Fruit fly (Drosophila melanogaster): ENCODE measurements around the gene toc.
A peak's percentile ranks its signal among the peaks of the same experiment; 100 is the strongest.

Gene toc

dm6 chr2L:3039774-3040173 is 104.8 kb downstream of the toc start, which contains the start of the genes cnir and CG17221 (continued):
- TF ChIP-seq CG12104 (GFP tag; optimal IDR thresholded peaks at IDR 0.05) (peak; percentile 39), jumu (GFP tag; optimal IDR thresholded peaks at IDR 0.05) (peak; percentile 65), tgo (GFP tag; IDR thresholded peaks at IDR 0.05) (no peak), CG3281 (GFP tag; optimal IDR thresholded peaks at IDR 0.05) (peak; percentile 68), Meics (GFP tag; optimal IDR thresholded peaks at IDR 0.05) (peak; percentile 88), her (GFP tag; optimal IDR thresholded peaks at IDR 0.05) (peak; percentile 66), dmrt99B (tag; optimal IDR thresholded peaks at IDR 0.05) (peak; percentile 51), CG1024 (GFP tag; IDR thresholded peaks at IDR 0.05) (no peak), CG18262 (tag; optimal IDR thresholded peaks at IDR 0.05) (peak; percentile 55), stc (GFP tag; IDR thresholded peaks at IDR 0.05) (no peak), NC2β (GFP tag; optimal IDR thresholded peaks at IDR 0.05) (peak; percentile 74), Aef1 (GFP tag; IDR thresholded peaks at IDR 0.05) (peak; percentile 43; the same call in 2 of the 3 replicates), maf-S (GFP tag; optimal IDR thresholded peaks at IDR 0.05) (peak; percentile 66), CG11398 (GFP tag; optimal IDR thresholded peaks at IDR 0.05) (peak; percentile 38), ab (GFP tag; optimal IDR thresholded peaks at IDR 0.05) (no peak), crp (GFP tag; optimal IDR thresholded peaks at IDR 0.05) (peak; percentile 61 to 90), dm (GFP tag; optimal IDR thresholded peaks at IDR 0.05) (peak; percentile 43), Hey (tag; optimal IDR thresholded peaks at IDR 0.05) (no peak), CG14441 (GFP tag; IDR thresholded peaks at IDR 0.05) (0 out of 2 replicates have a peak, but pooled peaks have one; percentile 21), CG7357 (GFP tag; IDR thresholded peaks at IDR 0.05) (no peak), CG13123 (GFP tag; optimal IDR thresholded peaks at IDR 0.05) (peak; percentile 40), CG8290 (GFP tag; optimal IDR thresholded peaks at IDR 0.05) (peak; percentile 16), CG8290 (tag; optimal IDR thresholded peaks at IDR 0.05) (peak in 1 of 2 experiments; percentile 63), Blimp-1 (GFP tag; optimal IDR thresholded peaks at IDR 0.05) (peak; percentile 46), sug (tag; optimal IDR thresholded peaks at IDR 0.05) (peak; percentile 78), bab2 (GFP tag; optimal IDR thresholded peaks at IDR 0.05) (peak; percentile 70), CG6765 (GFP tag; optimal IDR thresholded peaks at IDR 0.05) (no peak), CG11247 (GFP tag; IDR thresholded peaks at IDR 0.05) (no peak), CHES-1-like (GFP tag; optimal IDR thresholded peaks at IDR 0.05) (peak; percentile 79), D19A (tag; optimal IDR thresholded peaks at IDR 0.05) (peak; percentile 37), CG11085 (GFP tag; IDR thresholded peaks at IDR 0.05) (0 out of 2 replicates have a peak, but pooled peaks have one; percentile 9), toy (GFP tag; IDR thresholded peaks at IDR 0.05) (no peak), CG11723 (GFP tag; optimal IDR thresholded peaks at IDR 0.05) (peak; percentile 34), da (GFP tag; optimal IDR thresholded peaks at IDR 0.05) (peak; percentile 6), Bgb (GFP tag; IDR thresholded peaks at IDR 0.05; ENCODE audit: partially characterized antibody) (peak; percentile 38; the same call in 1 of the 2 replicates), zen2 (GFP tag; IDR thresholded peaks at IDR 0.05; ENCODE audit: partially characterized antibody) (no peak; the same call in 2 of the 3 replicates), ase (GFP tag; IDR thresholded peaks at IDR 0.05) (no peak; the same call in 2 of the 3 replicates), Nf-YA (GFP tag; IDR thresholded peaks at IDR 0.05) (no peak), sima (GFP tag; optimal IDR thresholded peaks at IDR 0.05) (no peak), al (GFP tag; IDR thresholded peaks at IDR 0.05) (no peak), CG13894 (tag; optimal IDR thresholded peaks at IDR 0.05) (peak; percentile 66), MESR4 (GFP tag; optimal IDR thresholded peaks at IDR 0.05) (peak; percentile 16), Chrac-16 (GFP tag; optimal IDR thresholded peaks at IDR 0.05) (peak; percentile 63), Camta (GFP tag; optimal IDR thresholded peaks at IDR 0.05) (peak; percentile 60), CG4424 (GFP tag; optimal IDR thresholded peaks at IDR 0.05) (peak; percentile 68), disco-r (GFP tag; optimal IDR thresholded peaks at IDR 0.05) (peak; percentile 71), CG30431 (GFP tag; optimal IDR thresholded peaks at IDR 0.05) (no peak), chn (GFP tag; optimal IDR thresholded peaks at IDR 0.05) (peak; percentile 58), pzg (GFP tag; optimal IDR thresholded peaks at IDR 0.05) (peak; percentile 72), CG8359 (GFP tag; optimal IDR thresholded peaks at IDR 0.05; ENCODE audit: borderline replicate concordance) (no peak), schlank (tag; optimal IDR thresholded peaks at IDR 0.05) (peak; percentile 31), CG15073 (GFP tag; optimal IDR thresholded peaks at IDR 0.05) (no peak)
